Worm (Caenorhabditis elegans) whole organism, L4/young adult: Measurements from ENCODE around the gene ace-1.

Experiments
- W03F9.2 ChIP-seq: fragments of 150-350 bp; optimal IDR thresholded peaks from 2 replicates; lab custom pipeline; 2014; ENCODE audit warnings: missing biosample characterization, missing genetic modification characterization
- dao-5 ChIP-seq: sonication (generic microtip); optimal IDR thresholded peaks from 2 replicates; lab custom pipeline; 2016; ENCODE audit warnings: missing genotype, missing genetic modification characterization, moderate library complexity, missing compliant biosample characterization
- him-1 ChIP-seq: sonication (generic microtip); optimal IDR thresholded peaks from 2 replicates; lab custom pipeline; 2016; ENCODE audit warnings: missing genotype, missing genetic modification reagents, missing genetic modification characterization, missing compliant biosample characterization

DNA sequence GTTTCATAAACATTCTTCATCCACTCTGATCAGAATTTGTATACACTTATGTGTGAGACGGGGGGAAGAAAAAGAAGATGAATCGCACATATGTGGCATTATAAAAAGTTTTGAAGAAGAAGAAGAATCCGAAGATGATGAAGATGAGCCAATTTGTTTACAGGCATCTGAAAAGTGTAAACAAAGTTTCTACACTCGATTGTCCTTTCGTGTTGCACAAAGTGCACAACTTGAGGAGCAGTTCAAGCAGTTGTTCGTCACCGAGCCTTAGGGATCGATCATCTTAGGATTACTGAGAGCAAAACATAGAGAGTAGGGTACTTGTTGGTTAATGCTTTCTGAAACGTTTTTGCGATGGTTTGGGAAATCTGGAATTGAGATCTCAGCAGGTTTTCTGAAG, 24.0 kb downstream of the ace-1 start:
- TF ChIP-seq him-1 (tag; lab: Kevin White, UChicago): no peak
- TF ChIP-seq W03F9.2: no peak
- no peak for TF ChIP-seq dao-5 (tag; lab: Kevin White, UChicago)
